Fruit fly (Drosophila melanogaster) whole organism, prepupa: ENCODE results near the gene mRpS35.

Experiments used
- CG10669 ChIP-seq: fragments of 200-800 bp; sonication (Bioruptor generic); optimal IDR thresholded peaks from 3 replicates; lab custom pipeline; 2018; ENCODE audit warnings: missing biosample characterization, mild to moderate bottlenecking, missing genetic modification characterization, moderate library complexity
- CG11294 ChIP-seq: fragments of 200-800 bp; sonication (Bioruptor generic); IDR thresholded peaks from 2 replicates; pipeline ENCODE4 v1.3.6; 2022; ENCODE audit warnings: missing biosample characterization, missing genetic modification characterization
- CG11762 ChIP-seq: fragments of 200-800 bp; sonication (Bioruptor generic); optimal IDR thresholded peaks from 3 replicates; lab custom pipeline; 2016; ENCODE audit warnings: missing biosample characterization, missing genetic modification characterization; ENCODE audit not compliant: insufficient read depth
- CG11902 ChIP-seq: fragments of 200-800 bp; sonication (Bioruptor generic); optimal IDR thresholded peaks from 3 replicates; lab custom pipeline; 2016; ENCODE audit warnings: missing biosample characterization, missing genetic modification characterization
- CG15336 ChIP-seq: fragments of 200-800 bp; sonication (Bioruptor generic); IDR thresholded peaks from 2 replicates; pipeline ENCODE4 v1.3.6; 2022; ENCODE audit warnings: missing biosample characterization, missing genetic modification characterization
- CG31627 ChIP-seq: fragments of 200-800 bp; sonication (Bioruptor generic); optimal IDR thresholded peaks from 3 replicates; lab custom pipeline; 2016; ENCODE audit warnings: missing biosample characterization, missing genetic modification characterization
- CG32006 ChIP-seq: fragments of 200-800 bp; sonication (Bioruptor generic); optimal IDR thresholded peaks from 3 replicates; lab custom pipeline; 2017; ENCODE audit warnings: missing biosample characterization, mild to moderate bottlenecking, missing genetic modification characterization
- CG3919 ChIP-seq: fragments of 200-800 bp; sonication (Bioruptor generic); optimal IDR thresholded peaks from 3 replicates; lab custom pipeline; 2016; ENCODE audit warnings: missing biosample characterization, missing genetic modification characterization
- CG4318 ChIP-seq: fragments of 200-800 bp; sonication (Bioruptor generic); optimal IDR thresholded peaks from 3 replicates; lab custom pipeline; 2017; ENCODE audit warnings: missing biosample characterization, mild to moderate bottlenecking, missing genetic modification characterization
- CG6163 ChIP-seq: fragments of 200-800 bp; sonication (Bioruptor generic); IDR thresholded peaks from 3 replicates; pipeline ENCODE4 v1.3.6; 2022; ENCODE audit warnings: missing biosample characterization, missing genetic modification characterization
- CG6808 ChIP-seq: fragments of 200-800 bp; sonication (Bioruptor generic); optimal IDR thresholded peaks from 3 replicates; lab custom pipeline; 2017; ENCODE audit warnings: missing biosample characterization, missing genetic modification characterization, mild to moderate bottlenecking, moderate library complexity, missing genetic modification reagents
- CG7368 ChIP-seq: fragments of 200-800 bp; sonication (Bioruptor generic); optimal IDR thresholded peaks from 3 replicates; lab custom pipeline; 2016; ENCODE audit warnings: missing biosample characterization, missing genetic modification characterization
- CG8119 ChIP-seq: fragments of 200-800 bp; sonication (Bioruptor generic); IDR thresholded peaks from 3 replicates; pipeline ENCODE4 v1.3.6; 2022; ENCODE audit warnings: missing biosample characterization, missing genetic modification characterization
- CG8319 ChIP-seq: fragments of 200-800 bp; sonication (Bioruptor generic); optimal IDR thresholded peaks from 3 replicates; lab custom pipeline; 2016; ENCODE audit warnings: missing biosample characterization, missing genetic modification characterization
- CG9139 ChIP-seq: fragments of 200-800 bp; sonication (Bioruptor generic); optimal IDR thresholded peaks from 3 replicates; lab custom pipeline; 2017; ENCODE audit warnings: missing biosample characterization, mild to moderate bottlenecking, missing genetic modification characterization
- Eip75B ChIP-seq: fragments of 200-800 bp; sonication (Bioruptor generic); optimal IDR thresholded peaks from 3 replicates; lab custom pipeline; 2016; ENCODE audit warnings: missing biosample characterization, missing genetic modification characterization
- Eip78C ChIP-seq: fragments of 200-800 bp; sonication (Bioruptor generic); peaks from one replicate; lab custom pipeline; 2016; ENCODE audit warnings: missing biosample characterization, missing genetic modification characterization
- Ets96B ChIP-seq: fragments of 200-800 bp; optimal IDR thresholded peaks from 2 replicates; lab custom pipeline; 2019; ENCODE audit warnings: missing biosample characterization, mild to moderate bottlenecking, missing genetic modification characterization, moderate library complexity
- Hr39 ChIP-seq: fragments of 200-800 bp; sonication (Bioruptor generic); optimal IDR thresholded peaks from 2 replicates; lab custom pipeline; 2016; ENCODE audit warnings: missing biosample characterization, missing genetic modification characterization
- Hr4 ChIP-seq: fragments of 200-800 bp; sonication (Bioruptor generic); optimal IDR thresholded peaks from 3 replicates; lab custom pipeline; 2016; ENCODE audit warnings: missing biosample characterization, missing genetic modification characterization
- Met ChIP-seq: fragments of 200-800 bp; sonication (Bioruptor generic); optimal IDR thresholded peaks from 3 replicates; lab custom pipeline; 2016; ENCODE audit warnings: missing biosample characterization, missing genetic modification characterization
- OdsH ChIP-seq: fragments of 200-800 bp; sonication (Bioruptor generic); optimal IDR thresholded peaks from 3 replicates; lab custom pipeline; 2016; ENCODE audit warnings: missing biosample characterization, missing genetic modification characterization
- Sox102F ChIP-seq: fragments of 200-800 bp; sonication (Bioruptor generic); optimal IDR thresholded peaks from 2 replicates; lab custom pipeline; 2016; ENCODE audit warnings: missing biosample characterization, mild to moderate bottlenecking, missing genetic modification characterization
- Sox14 ChIP-seq: fragments of 200-800 bp; sonication (Bioruptor generic); optimal IDR thresholded peaks from 3 replicates; lab custom pipeline; 2016; ENCODE audit warnings: missing biosample characterization, missing genetic modification characterization
- achi ChIP-seq: fragments of 200-800 bp; sonication (Bioruptor generic); optimal IDR thresholded peaks from 3 replicates; lab custom pipeline; 2016; ENCODE audit warnings: missing biosample characterization, missing genetic modification characterization
- cyc ChIP-seq: fragments of 200-800 bp; sonication (Bioruptor generic); optimal IDR thresholded peaks from 3 replicates; lab custom pipeline; 2016; ENCODE audit warnings: missing biosample characterization, missing genetic modification characterization
- dac ChIP-seq: fragments of 200-800 bp; sonication (Bioruptor generic); optimal IDR thresholded peaks from 2 replicates; lab custom pipeline; 2017; ENCODE audit warnings: missing biosample characterization, mild to moderate bottlenecking, missing genetic modification characterization
- dsx ChIP-seq: fragments of 200-800 bp; optimal IDR thresholded peaks from 3 replicates; lab custom pipeline; 2019; ENCODE audit warnings: missing biosample characterization, mild to moderate bottlenecking, missing genetic modification characterization, moderate library complexity; ENCODE audit not compliant: poor library complexity, severe bottlenecking
- eg ChIP-seq: fragments of 200-800 bp; sonication (Bioruptor generic); IDR thresholded peaks from 3 replicates; pipeline ENCODE4 v1.3.6; 2022; ENCODE audit warnings: missing biosample characterization, missing genetic modification characterization
- fd59A ChIP-seq: fragments of 200-800 bp; sonication (Bioruptor generic); optimal IDR thresholded peaks from 2 replicates; lab custom pipeline; 2017; ENCODE audit warnings: missing biosample characterization, mild to moderate bottlenecking, missing genetic modification characterization, missing genetic modification reagents
- fkh ChIP-seq: fragments of 200-800 bp; sonication (Bioruptor generic); optimal IDR thresholded peaks from 3 replicates; lab custom pipeline; 2017; ENCODE audit warnings: missing biosample characterization, mild to moderate bottlenecking, missing genetic modification characterization, moderate library complexity
- lz ChIP-seq: fragments of 200-800 bp; sonication (Bioruptor generic); optimal IDR thresholded peaks from 3 replicates; lab custom pipeline; 2016; ENCODE audit warnings: missing biosample characterization, missing genetic modification characterization
- net ChIP-seq: fragments of 200-800 bp; sonication (Bioruptor generic); optimal IDR thresholded peaks from 3 replicates; lab custom pipeline; 2016; ENCODE audit warnings: missing biosample characterization, missing genetic modification characterization
- salr ChIP-seq, 2 experiments: fragments of 200-800 bp; sonication (Bioruptor generic); optimal IDR thresholded peaks; 3 replicates each; lab custom pipeline; 2016 to 2018; ENCODE audit warnings: missing biosample characterization in 2 of 2, missing genetic modification characterization in 2 of 2, mild to moderate bottlenecking in 1 of 2
- spab ChIP-seq: fragments of 200-800 bp; sonication (Bioruptor generic); optimal IDR thresholded peaks from 2 replicates; lab custom pipeline; 2017; ENCODE audit warnings: missing biosample characterization, mild to moderate bottlenecking, missing genetic modification characterization, missing genetic modification reagents
- topi ChIP-seq: fragments of 200-800 bp; sonication (Bioruptor generic); optimal IDR thresholded peaks from 3 replicates; lab custom pipeline; 2016; ENCODE audit warnings: missing biosample characterization, missing genetic modification characterization

Gene mRpS35

dm6 chr3L:2808278-2808892 is 27.7 kb downstream of the mRpS35 start (continued):
- TF ChIP-seq Ets96B (tag; lab: Kevin White, UChicago) (peak; percentile 70), CG10669 (GFP tag; lab: Kevin White, UChicago) (peak; percentile 58), CG31627 (peak; percentile 11), Hr4 (GFP tag; lab: Kevin White, UChicago) (no peak), CG6808 (peak; percentile 86), CG15336 (peak; percentile 35; the same call in 1 of the 2 replicates), topi (peak; percentile 29), CG7368 (GFP tag; lab: Kevin White, UChicago) (no peak), spab (GFP tag; lab: Kevin White, UChicago) (peak; percentile 75), fd59A (GFP tag; lab: Kevin White, UChicago) (peak; percentile 52), Met (GFP tag; lab: Kevin White, UChicago) (peak; percentile 34), achi (GFP tag; lab: Kevin White, UChicago) (peak; percentile 35), OdsH (GFP tag; lab: Kevin White, UChicago) (peak; percentile 14), CG11294 (GFP tag; lab: Robert Waterston, UW) (no peak), CG11762 (GFP tag; lab: Kevin White, UChicago) (peak; percentile 4), Hr39 (peak; percentile 51), Sox102F (peak; percentile 65), CG9139 (GFP tag; lab: Kevin White, UChicago) (peak; percentile 91), CG32006 (GFP tag; lab: Kevin White, UChicago) (peak; percentile 11), net (peak; percentile 44), CG8319 (GFP tag; lab: Kevin White, UChicago) (peak; percentile 2), Sox14 (GFP tag; lab: Kevin White, UChicago) (peak; percentile 71), CG11902 (no peak), dac (no peak), dsx (GFP tag; lab: Kevin White, UChicago) (peak; percentile 83), fkh (GFP tag; lab: Kevin White, UChicago) (peak; percentile 46), cyc (GFP tag; lab: Kevin White, UChicago) (peak; percentile 18), CG3919 (GFP tag; lab: Kevin White, UChicago) (peak; percentile 15), Eip75B (GFP tag; lab: Kevin White, UChicago) (peak; percentile 72)

- no peak for TF ChIP-seq CG8119 (GFP tag; lab: Robert Waterston, UW)
- no peak for TF ChIP-seq CG4318 (GFP tag; lab: Kevin White, UChicago)
- TF ChIP-seq CG31627 = no peak
- no peak for TF ChIP-seq CG11294 (GFP tag; lab: Robert Waterston, UW)
- TF ChIP-seq Eip78C = peak; percentile 11
Observed at dm6 chr3L:2809767-2810166, 29.1 kb downstream of the mRpS35 start.

- TF ChIP-seq eg (GFP tag; lab: Robert Waterston, UW) = no peak
- no peak for TF ChIP-seq CG6808
- no peak for TF ChIP-seq salr (GFP tag; optimal IDR thresholded peaks at IDR 0.05; lab: Kevin White, UChicago)
- TF ChIP-seq spab (GFP tag; lab: Kevin White, UChicago) = no peak
- TF ChIP-seq CG11762 (GFP tag; lab: Kevin White, UChicago) = no peak
- TF ChIP-seq CG6163 (GFP tag; lab: Robert Waterston, UW) = peak; percentile 52; the same call in 1 of the 3 replicates
- TF ChIP-seq CG32006 (GFP tag; lab: Kevin White, UChicago) = no peak
- TF ChIP-seq lz (GFP tag; lab: Kevin White, UChicago) = no peak
- peak; percentile 40 for TF ChIP-seq Eip78C
Observed at dm6 chr3L:2816655-2817054, 36.0 kb downstream of the mRpS35 start.
